Worm (Caenorhabditis elegans) whole organism, L4 larva: ENCODE results near the gene puf-8.

ENCODE experiments used
- D1046.2 ChIP-seq: fragments of 200-800 bp; sonication (Bioruptor generic); IDR thresholded peaks from 2 replicates; pipeline ENCODE4 v1.3.6; 2022; ENCODE audit warnings: missing genetic modification characterization, missing compliant biosample characterization
- F44E2.7 ChIP-seq: fragments of 200-800 bp; sonication (Bioruptor generic); IDR thresholded peaks from 2 replicates; pipeline ENCODE4 v2.1.2; 2022; ENCODE audit warnings: missing genetic modification characterization, missing compliant biosample characterization
- R02D3.7 ChIP-seq: fragments of 150-350 bp; sonication (generic microtip); optimal IDR thresholded peaks from 3 replicates; lab custom pipeline; 2014; ENCODE audit warnings: missing biosample characterization, missing genetic modification characterization
- T26A8.4 ChIP-seq: fragments of 200-800 bp; sonication (Bioruptor generic); IDR thresholded peaks from 2 replicates; pipeline ENCODE4 v1.3.6; 2022; ENCODE audit warnings: missing genetic modification characterization, missing compliant biosample characterization
- Y105C5A.15 ChIP-seq: fragments of 200-800 bp; sonication (Bioruptor generic); IDR thresholded peaks from 2 replicates; pipeline ENCODE4 v1.3.6; 2022; ENCODE audit warnings: missing genetic modification characterization, missing compliant biosample characterization
- Y48G9A.11 ChIP-seq: fragments of 200-800 bp; sonication (Bioruptor generic); IDR thresholded peaks from 2 replicates; pipeline ENCODE4 v1.3.6; 2022; ENCODE audit warnings: missing genetic modification reagents, missing genetic modification characterization, missing compliant biosample characterization
- ZK337.2 ChIP-seq: fragments of 200-800 bp; sonication (Bioruptor generic); IDR thresholded peaks from 2 replicates; pipeline ENCODE4 v1.3.6; 2022; ENCODE audit warnings: missing genetic modification reagents, missing genetic modification characterization, missing compliant biosample characterization
- aha-1 ChIP-seq: fragments of 150-350 bp; peaks from one replicate; lab custom pipeline; 2014; ENCODE audit warnings: missing biosample characterization, missing genetic modification characterization
- arid-1 ChIP-seq: fragments of 200-800 bp; sonication (Bioruptor generic); conservative IDR thresholded peaks from 2 replicates; pipeline ENCODE4 v1.3.6; 2022; ENCODE audit warnings: missing genetic modification reagents, missing genetic modification characterization, missing compliant biosample characterization
- attf-4 ChIP-seq: sonication (generic microtip); optimal IDR thresholded peaks from 3 replicates; lab custom pipeline; 2017; ENCODE audit warnings: missing biosample characterization, missing genetic modification characterization
- ceh-32 ChIP-seq: sonication (generic microtip); optimal IDR thresholded peaks from 2 replicates; lab custom pipeline; 2016; ENCODE audit warnings: mild to moderate bottlenecking, missing genetic modification characterization, missing compliant biosample characterization; ENCODE audit not compliant: poor library complexity
- ceh-44 ChIP-seq: fragments of 200-800 bp; sonication (Bioruptor generic); IDR thresholded peaks from 2 replicates; pipeline ENCODE4 v1.3.6; 2022; ENCODE audit warnings: missing genetic modification reagents, missing genetic modification characterization, missing compliant biosample characterization
- ceh-62 ChIP-seq: sonication (generic microtip); optimal IDR thresholded peaks from 2 replicates; lab custom pipeline; 2017; ENCODE audit warnings: missing biosample characterization, missing genetic modification characterization
- daf-12 ChIP-seq: fragments of 150-350 bp; optimal IDR thresholded peaks from 2 replicates; lab custom pipeline; 2014; ENCODE audit warnings: missing biosample characterization, missing genetic modification reagents, missing genetic modification characterization
- daf-16 ChIP-seq, 3 experiments: sonication (generic microtip); optimal IDR thresholded peaks; 2 replicates each; lab custom pipeline; 2016 to 2017; ENCODE audit warnings: missing genetic modification characterization in 3 of 3, missing genetic modification reagents in 3 of 3, mild to moderate bottlenecking in 2 of 3, missing compliant biosample characterization in 2 of 3, missing biosample characterization in 1 of 3, moderate library complexity in 1 of 3
- dpl-1 ChIP-seq: fragments of 150-350 bp; optimal IDR thresholded peaks from 2 replicates; lab custom pipeline; 2014; ENCODE audit warnings: missing biosample characterization, missing genetic modification reagents, missing genetic modification characterization
- dve-1 ChIP-seq: sonication (generic microtip); optimal IDR thresholded peaks from 2 replicates; lab custom pipeline; 2017; ENCODE audit warnings: antibody characterized with exemption, mild to moderate bottlenecking, missing genetic modification characterization, missing compliant biosample characterization; ENCODE audit not compliant: insufficient read depth
- egl-43 ChIP-seq: fragments of 200-800 bp; sonication (Bioruptor generic); IDR thresholded peaks from 2 replicates; pipeline ENCODE4 v1.3.6; 2022; ENCODE audit warnings: missing genetic modification reagents, missing genetic modification characterization, missing compliant biosample characterization
- hlh-11 ChIP-seq: fragments of 200-800 bp; sonication (Bioruptor generic); optimal IDR thresholded peaks from 2 replicates; lab custom pipeline; 2018; ENCODE audit warnings: mild to moderate bottlenecking, missing genetic modification characterization, missing compliant biosample characterization
- hlh-30 ChIP-seq: sonication (generic microtip); optimal IDR thresholded peaks from 2 replicates; lab custom pipeline; 2017; ENCODE audit warnings: antibody characterized with exemption, mild to moderate bottlenecking, missing genetic modification characterization, missing compliant biosample characterization; ENCODE audit not compliant: insufficient read depth
- jun-1 ChIP-seq: fragments of 150-350 bp; optimal IDR thresholded peaks from 2 replicates; lab custom pipeline; 2014; ENCODE audit warnings: missing biosample characterization, missing genetic modification reagents, missing genetic modification characterization
- lin-1 ChIP-seq: fragments of 200-800 bp; sonication (Bioruptor generic); IDR thresholded peaks from 2 replicates; pipeline ENCODE4 v1.3.6; 2022; ENCODE audit warnings: missing genetic modification reagents, missing genetic modification characterization, missing compliant biosample characterization
- lin-29 ChIP-seq: fragments of 200-800 bp; sonication (Bioruptor generic); IDR thresholded peaks from 2 replicates; pipeline ENCODE4 v1.3.6; 2022; ENCODE audit warnings: missing genetic modification reagents, missing genetic modification characterization, missing compliant biosample characterization
- lin-38 ChIP-seq: fragments of 200-800 bp; sonication (Bioruptor generic); IDR thresholded peaks from 2 replicates; pipeline ENCODE4 v1.3.6; 2022; ENCODE audit warnings: missing genetic modification reagents, missing genetic modification characterization, missing compliant biosample characterization
- lin-39 ChIP-seq: fragments of 150-350 bp; optimal IDR thresholded peaks from 2 replicates; lab custom pipeline; 2014; ENCODE audit warnings: missing biosample characterization, missing genetic modification reagents, missing genetic modification characterization
- lsy-2 ChIP-seq, 2 experiments: fragments of 150-350 bp in 1 of 2; sonication (generic microtip) in 1 of 2; optimal IDR thresholded peaks; 2 replicates each; lab custom pipeline; 2014 to 2017; ENCODE audit warnings: missing biosample characterization in 2 of 2, missing genetic modification characterization in 2 of 2
- madf-5 ChIP-seq, 2 experiments: fragments of 200-800 bp; sonication (Bioruptor generic); IDR thresholded peaks; 2 replicates each; pipeline ENCODE4 v1.3.6; 2022; ENCODE audit warnings: missing compliant biosample characterization in 2 of 2, missing genetic modification characterization in 2 of 2
- mdl-1 ChIP-seq, 2 experiments: fragments of 150-350 bp in 1 of 2; sonication (generic microtip) in 1 of 2; optimal IDR thresholded peaks; 2 replicates each; lab custom pipeline; 2014 to 2017; ENCODE audit warnings: missing biosample characterization in 2 of 2, missing genetic modification characterization in 2 of 2
- mdt-29 ChIP-seq: fragments of 200-800 bp; sonication (Bioruptor generic); IDR thresholded peaks from 2 replicates; pipeline ENCODE4 v1.3.6; 2022; ENCODE audit warnings: missing genetic modification reagents, missing genetic modification characterization, missing compliant biosample characterization
- mes-2 ChIP-seq: sonication (generic microtip); optimal IDR thresholded peaks from 2 replicates; lab custom pipeline; 2016; ENCODE audit warnings: missing genotype, mild to moderate bottlenecking, missing genetic modification characterization, missing compliant biosample characterization; ENCODE audit not compliant: poor library complexity, severe bottlenecking
- mxl-2 ChIP-seq: fragments of 200-800 bp; sonication (Bioruptor generic); conservative IDR thresholded peaks from 2 replicates; pipeline ENCODE4 v1.3.6; 2022; ENCODE audit warnings: missing genetic modification reagents, missing genetic modification characterization, missing compliant biosample characterization
- mxl-3 ChIP-seq: fragments of 200-800 bp; sonication (Bioruptor generic); optimal IDR thresholded peaks from 2 replicates; lab custom pipeline; 2018; ENCODE audit warnings: mild to moderate bottlenecking, missing genetic modification characterization, missing compliant biosample characterization
- nhr-11 ChIP-seq: fragments of 150-350 bp; optimal IDR thresholded peaks from 2 replicates; lab custom pipeline; 2014; ENCODE audit warnings: missing biosample characterization, missing genetic modification characterization
- nhr-25 ChIP-seq: sonication (generic microtip); optimal IDR thresholded peaks from 2 replicates; lab custom pipeline; 2017; ENCODE audit warnings: missing genetic modification characterization, mild to moderate bottlenecking, missing compliant biosample characterization, antibody characterized with exemption, moderate library complexity, borderline replicate concordance; ENCODE audit not compliant: insufficient read depth
- nhr-41 ChIP-seq: fragments of 200-800 bp; sonication (Bioruptor generic); IDR thresholded peaks from 2 replicates; pipeline ENCODE4 v1.3.6; 2022; ENCODE audit warnings: missing genetic modification reagents, missing genetic modification characterization, missing compliant biosample characterization
- nhr-76 ChIP-seq: fragments of 150-350 bp; optimal IDR thresholded peaks from 2 replicates; lab custom pipeline; 2014; ENCODE audit warnings: missing biosample characterization, missing genetic modification characterization
- php-3 ChIP-seq: fragments of 200-800 bp; sonication (Bioruptor generic); IDR thresholded peaks from 2 replicates; pipeline ENCODE4 v1.3.6; 2022; ENCODE audit warnings: missing genetic modification reagents, missing genetic modification characterization, missing compliant biosample characterization
- rbr-2 ChIP-seq: sonication (generic microtip); optimal IDR thresholded peaks from 2 replicates; lab custom pipeline; 2016; ENCODE audit warnings: missing genotype, missing genetic modification characterization, missing compliant biosample characterization
- set-16 ChIP-seq: fragments of 200-800 bp; sonication (Bioruptor generic); IDR thresholded peaks from 2 replicates; pipeline ENCODE4 v1.3.6; 2022; ENCODE audit warnings: missing genetic modification reagents, missing genetic modification characterization, missing compliant biosample characterization
- snpc-1.2 ChIP-seq: fragments of 200-800 bp; sonication (Bioruptor generic); IDR thresholded peaks from 2 replicates; pipeline ENCODE4 v1.3.6; 2022; ENCODE audit warnings: missing genetic modification reagents, missing genetic modification characterization, missing compliant biosample characterization
- snpc-4 ChIP-seq: fragments of 150-350 bp; optimal IDR thresholded peaks from 2 replicates; lab custom pipeline; 2014; ENCODE audit warnings: missing biosample characterization, missing genetic modification characterization
- spr-3 ChIP-seq: fragments of 200-800 bp; sonication (Bioruptor generic); optimal IDR thresholded peaks from 2 replicates; lab custom pipeline; 2018; ENCODE audit warnings: mild to moderate bottlenecking, missing genetic modification characterization, missing compliant biosample characterization
- tag-97 ChIP-seq: fragments of 200-800 bp; sonication (Bioruptor generic); IDR thresholded peaks from 2 replicates; pipeline ENCODE4 v1.3.6; 2022; ENCODE audit warnings: missing genetic modification characterization, missing compliant biosample characterization
- vab-7 ChIP-seq: fragments of 200-800 bp; sonication (Bioruptor generic); IDR thresholded peaks from 2 replicates; pipeline ENCODE4 v1.3.6; 2022; ENCODE audit warnings: missing genetic modification reagents, missing genetic modification characterization, missing compliant biosample characterization
- zfp-2 ChIP-seq: sonication (generic microtip); optimal IDR thresholded peaks from 2 replicates; lab custom pipeline; 2016; ENCODE audit warnings: mild to moderate bottlenecking, missing genetic modification characterization, missing compliant biosample characterization
- zfp-3 ChIP-seq: fragments of 200-800 bp; sonication (Bioruptor generic); conservative IDR thresholded peaks from 2 replicates; pipeline ENCODE4 v1.3.6; 2022; ENCODE audit warnings: missing genetic modification reagents, missing genetic modification characterization, missing compliant biosample characterization
- zip-11 ChIP-seq: fragments of 200-800 bp; sonication (Bioruptor generic); IDR thresholded peaks from 2 replicates; pipeline ENCODE4 v1.3.6; 2022; ENCODE audit warnings: missing genetic modification characterization, missing compliant biosample characterization
- zip-2 ChIP-seq: fragments of 150-350 bp; optimal IDR thresholded peaks from 2 replicates; lab custom pipeline; 2014; ENCODE audit warnings: missing biosample characterization, missing genetic modification characterization
- ztf-11 ChIP-seq: fragments of 150-350 bp; optimal IDR thresholded peaks from 2 replicates; lab custom pipeline; 2014; ENCODE audit warnings: missing biosample characterization, missing genetic modification characterization

The puf-8 gene

DNA sequence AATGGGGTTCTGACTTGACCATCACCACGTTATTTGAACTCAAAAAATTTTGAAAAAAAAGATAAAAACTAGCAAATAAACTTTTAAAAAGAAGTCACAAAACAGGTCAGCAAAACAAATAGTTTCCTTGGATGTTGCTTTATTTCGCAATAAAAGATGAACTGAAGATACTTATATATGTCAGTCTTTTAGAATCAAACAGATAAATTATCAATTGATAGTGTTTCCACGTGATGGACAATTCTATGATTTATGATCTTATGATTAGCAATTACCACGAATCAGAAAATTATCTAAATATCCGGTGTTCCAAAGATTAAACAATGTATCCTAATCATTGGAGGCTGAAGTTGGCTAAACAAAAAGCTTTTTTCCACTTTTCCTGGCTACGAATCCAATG is 10.3 kb downstream of the puf-8 start (continued):
- no peak for TF ChIP-seq zip-2 (tag; lab: Kevin White, UChicago)
- TF ChIP-seq vab-7 (GFP tag; lab: Robert Waterston, UW) = no peak
- no peak for TF ChIP-seq set-16 (GFP tag; lab: Robert Waterston, UW)
- no peak for TF ChIP-seq Y48G9A.11
- TF ChIP-seq tag-97 (GFP tag; lab: Robert Waterston, UW) = no peak
- TF ChIP-seq ceh-44 = no peak
- peak; percentile 23 for TF ChIP-seq aha-1 (tag; lab: Kevin White, UChicago)
- TF ChIP-seq madf-5 (GFP tag; IDR thresholded peaks at IDR 0.05; lab: Robert Waterston, UW) = no peak
- TF ChIP-seq mes-2 (tag; lab: Kevin White, UChicago) = no peak
- TF ChIP-seq ceh-32 = no peak
- peak in 1 of 2 experiments; percentile 88 for TF ChIP-seq mdl-1 (tag; optimal IDR thresholded peaks at IDR 0.05; lab: Kevin White, UChicago)
- no peak for TF ChIP-seq nhr-11
- no peak for TF ChIP-seq spr-3
- TF ChIP-seq hlh-11 (tag; lab: Kevin White, UChicago) = peak; percentile 68
- TF ChIP-seq mxl-2 = no peak
- TF ChIP-seq php-3 (GFP tag; lab: Robert Waterston, UW) = peak; percentile 97
- TF ChIP-seq hlh-30 = peak; percentile 83
- no peak for TF ChIP-seq daf-12 (tag; lab: Kevin White, UChicago)
- no peak for TF ChIP-seq jun-1 (tag; lab: Kevin White, UChicago)
- TF ChIP-seq F44E2.7 (GFP tag; lab: Robert Waterston, UW) = no peak
- peak; percentile 42 for TF ChIP-seq mxl-3 (GFP tag; lab: Kevin White, UChicago)
- no peak for TF ChIP-seq snpc-1.2 (GFP tag; lab: Robert Waterston, UW)
- TF ChIP-seq dve-1 (tag; lab: Kevin White, UChicago) = peak; percentile 74
- no peak for TF ChIP-seq lin-38

- no peak for TF ChIP-seq F44E2.7 (GFP tag; lab: Robert Waterston, UW)
- no peak for TF ChIP-seq aha-1 (tag; lab: Kevin White, UChicago)
- no peak for TF ChIP-seq dpl-1
- TF ChIP-seq set-16 (GFP tag; lab: Robert Waterston, UW) = no peak
- peak in 1 of 2 experiments; percentile 1 for TF ChIP-seq lsy-2 (tag; optimal IDR thresholded peaks at IDR 0.05; lab: Kevin White, UChicago)
- no peak for TF ChIP-seq ceh-32
- no peak for TF ChIP-seq ZK337.2 (GFP tag; lab: Robert Waterston, UW)
- TF ChIP-seq mdt-29 (GFP tag; lab: Robert Waterston, UW) = no peak
- TF ChIP-seq tag-97 (GFP tag; lab: Robert Waterston, UW) = no peak
- no peak for TF ChIP-seq arid-1 (GFP tag; lab: Robert Waterston, UW)
- peak; percentile 53 for TF ChIP-seq hlh-30
- no peak for TF ChIP-seq T26A8.4
- TF ChIP-seq daf-12 (tag; lab: Kevin White, UChicago) = no peak
- TF ChIP-seq snpc-4 (tag; lab: Kevin White, UChicago) = no peak
- no peak for TF ChIP-seq ztf-11 (tag; lab: Kevin White, UChicago)
- no peak for TF ChIP-seq nhr-76 (tag; lab: Kevin White, UChicago)
- peak in 1 of 2 experiments; percentile 68 for TF ChIP-seq mdl-1 (tag; optimal IDR thresholded peaks at IDR 0.05; lab: Kevin White, UChicago)
- no peak for TF ChIP-seq nhr-41 (GFP tag; lab: Robert Waterston, UW)
- TF ChIP-seq lin-39 (tag; lab: Kevin White, UChicago) = no peak
- no peak for TF ChIP-seq ceh-62 (tag; lab: Kevin White, UChicago)
- TF ChIP-seq rbr-2 (tag; lab: Kevin White, UChicago) = no peak
- TF ChIP-seq lin-1 (GFP tag; lab: Robert Waterston, UW) = no peak
- TF ChIP-seq jun-1 (tag; lab: Kevin White, UChicago) = no peak
- TF ChIP-seq R02D3.7 (tag; lab: Kevin White, UChicago) = no peak
- TF ChIP-seq daf-16 (GFP tag; optimal IDR thresholded peaks at IDR 0.05; lab: Kevin White, UChicago) = no peak
- no peak for TF ChIP-seq daf-16 (tag; optimal IDR thresholded peaks at IDR 0.05; lab: Kevin White, UChicago)
- TF ChIP-seq lin-29 (GFP tag; lab: Robert Waterston, UW) = no peak
- TF ChIP-seq Y105C5A.15 (GFP tag; lab: Robert Waterston, UW) = no peak
- no peak for TF ChIP-seq attf-4 (tag; lab: Kevin White, UChicago)
- no peak for TF ChIP-seq D1046.2 (GFP tag; lab: Robert Waterston, UW)
- no peak for TF ChIP-seq zfp-3 (GFP tag; lab: Robert Waterston, UW)
- no peak for TF ChIP-seq zfp-2
- no peak for TF ChIP-seq egl-43 (GFP tag; lab: Robert Waterston, UW)
- TF ChIP-seq nhr-25 (tag; lab: Kevin White, UChicago) = no peak
- no peak for TF ChIP-seq zip-11 (GFP tag; lab: Robert Waterston, UW)
Observed at ce11 chrII:7287140-7287539, 10.9 kb downstream of the puf-8 start.
